Worm (Caenorhabditis elegans): Measurements from ENCODE around the gene smz-1.

DNA sequence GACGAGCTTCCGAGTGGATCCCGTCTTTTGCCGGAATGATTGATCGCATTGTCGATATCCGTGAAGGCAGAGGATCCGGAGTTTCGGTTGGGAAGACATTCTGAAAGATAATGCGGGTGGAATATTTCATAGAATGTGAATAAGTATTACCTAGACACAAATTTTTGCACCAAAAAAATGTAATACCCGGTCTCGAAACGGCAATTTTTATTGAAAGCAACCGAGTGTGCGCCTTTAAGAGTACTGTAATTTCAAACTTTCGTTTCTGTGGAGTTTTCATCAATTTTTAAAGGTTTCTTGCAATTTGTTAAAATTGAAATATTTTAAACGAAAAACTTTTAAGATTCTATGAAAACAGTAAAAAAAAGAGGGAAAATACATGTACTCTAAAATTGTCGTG, 10.9 kb upstream of the smz-1 start, which contains the start of gene C25G4.2:
- TF ChIP-seq klf-2 (GFP tag; conservative IDR thresholded peaks at IDR 0.05) (no peak), med-1 (GFP tag; optimal IDR thresholded peaks at IDR 0.05; ENCODE audit: insufficient read depth) (no peak), tab-1 (GFP tag; IDR thresholded peaks at IDR 0.05) (no peak)

All from whole organism, midembryonic.